Worm (Caenorhabditis elegans): ENCODE measurements around the gene hrg-7.

The hrg-7 gene

ce11 chrV:12784861-12785260 is 43.0 kb downstream of the hrg-7 start, which contains the start of gene sre-20:
TSS of gene sre-20 (minus strand) at chrV:12784961.
- TF ChIP-seq hmbx-1 (tag; optimal IDR thresholded peaks at IDR 0.05) (no peak), tbx-11 (GFP tag; IDR thresholded peaks at IDR 0.05) (no peak), B0310.2 (tag; optimal IDR thresholded peaks at IDR 0.05) (no peak), F13C5.2 (tag; optimal IDR thresholded peaks at IDR 0.05) (no peak), hnd-1 (tag; optimal IDR thresholded peaks at IDR 0.05) (no peak), aly-1 (tag; optimal IDR thresholded peaks at IDR 0.05) (no peak), scrt-1 (GFP tag; IDR thresholded peaks at IDR 0.05) (no peak), pes-1 (GFP tag; IDR thresholded peaks at IDR 0.05) (no peak), flt-1 (GFP tag; IDR thresholded peaks at IDR 0.05) (no peak), ama-1 (optimal IDR thresholded peaks at IDR 0.05) (no peak), hmg-4 (GFP tag; optimal IDR thresholded peaks at IDR 0.05) (no peak), tra-4 (tag; optimal IDR thresholded peaks at IDR 0.05) (no peak), ets-7 (tag; optimal IDR thresholded peaks at IDR 0.05) (no peak), ceh-36 (tag; optimal IDR thresholded peaks at IDR 0.05) (no peak), sea-1 (GFP tag; conservative IDR thresholded peaks at IDR 0.05) (no peak), ceh-13 (GFP tag; optimal IDR thresholded peaks at IDR 0.05) (no peak)

ce11 chrV:12786340-12786739 is 44.5 kb downstream of the hrg-7 start:
- TF ChIP-seq F13C5.2 (tag; optimal IDR thresholded peaks at IDR 0.05) (no peak), tra-4 (tag; optimal IDR thresholded peaks at IDR 0.05) (no peak), ceh-36 (tag; optimal IDR thresholded peaks at IDR 0.05) (no peak), sea-1 (GFP tag; conservative IDR thresholded peaks at IDR 0.05) (no peak), hmbx-1 (tag; optimal IDR thresholded peaks at IDR 0.05) (no peak), pes-1 (GFP tag; IDR thresholded peaks at IDR 0.05) (no peak), scrt-1 (GFP tag; IDR thresholded peaks at IDR 0.05) (no peak), ama-1 (optimal IDR thresholded peaks at IDR 0.05) (no peak), hnd-1 (tag; optimal IDR thresholded peaks at IDR 0.05) (no peak), ets-7 (tag; optimal IDR thresholded peaks at IDR 0.05) (no peak), hmg-4 (GFP tag; optimal IDR thresholded peaks at IDR 0.05) (no peak), tbx-11 (GFP tag; IDR thresholded peaks at IDR 0.05) (no peak), aly-1 (tag; optimal IDR thresholded peaks at IDR 0.05) (no peak), B0310.2 (tag; optimal IDR thresholded peaks at IDR 0.05) (no peak), ceh-13 (GFP tag; optimal IDR thresholded peaks at IDR 0.05) (no peak)

- TF ChIP-seq hmbx-1 (tag; optimal IDR thresholded peaks at IDR 0.05) (no peak), aly-1 (tag; optimal IDR thresholded peaks at IDR 0.05) (no peak), pes-1 (GFP tag; IDR thresholded peaks at IDR 0.05) (no peak), tra-4 (tag; optimal IDR thresholded peaks at IDR 0.05) (no peak), ets-7 (tag; optimal IDR thresholded peaks at IDR 0.05) (no peak), hnd-1 (tag; optimal IDR thresholded peaks at IDR 0.05) (no peak), hmg-4 (GFP tag; optimal IDR thresholded peaks at IDR 0.05) (no peak), tbx-37 (GFP tag; conservative IDR thresholded peaks at IDR 0.05) (no peak), sea-1 (GFP tag; conservative IDR thresholded peaks at IDR 0.05) (no peak), flt-1 (GFP tag; IDR thresholded peaks at IDR 0.05) (no peak), ama-1 (optimal IDR thresholded peaks at IDR 0.05) (no peak)
These were observed 45.2 kb downstream of the hrg-7 start, which contains the start of gene fkb-4 for ce11 chrV:12787026-12787425. TSS of gene fkb-4 (minus strand) at chrV:12787126.

DNA sequence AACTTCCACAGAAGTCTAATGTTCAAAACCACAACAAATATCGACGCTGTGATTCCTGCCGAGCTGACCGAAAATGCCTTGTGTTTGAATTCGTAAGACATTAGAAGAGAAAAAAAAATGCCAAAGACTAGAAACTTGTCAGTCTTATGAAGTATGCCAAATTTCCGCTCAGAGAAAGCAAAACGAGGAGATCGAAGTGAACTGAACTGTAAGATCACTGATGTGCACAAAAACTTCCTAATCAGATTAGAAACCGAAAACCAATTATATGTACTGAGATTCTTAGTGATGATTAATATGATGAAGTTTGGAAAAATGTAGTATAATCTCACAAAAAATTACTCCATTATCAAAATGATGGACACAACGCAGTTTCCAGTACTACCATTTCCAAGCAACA is 46.6 kb downstream of the hrg-7 start, which contains the start of gene srbc-44:
Gene srbc-44 (minus strand): TSS at position 101 of the 400 bp plus-strand sequence.
- TF ChIP-seq tra-4 (tag; optimal IDR thresholded peaks at IDR 0.05) (no peak), ets-7 (tag; optimal IDR thresholded peaks at IDR 0.05) (no peak), aly-1 (tag; optimal IDR thresholded peaks at IDR 0.05) (no peak), flt-1 (GFP tag; IDR thresholded peaks at IDR 0.05) (no peak), ceh-36 (tag; optimal IDR thresholded peaks at IDR 0.05) (no peak), scrt-1 (GFP tag; IDR thresholded peaks at IDR 0.05) (no peak), F13C5.2 (tag; optimal IDR thresholded peaks at IDR 0.05) (no peak)

DNA sequence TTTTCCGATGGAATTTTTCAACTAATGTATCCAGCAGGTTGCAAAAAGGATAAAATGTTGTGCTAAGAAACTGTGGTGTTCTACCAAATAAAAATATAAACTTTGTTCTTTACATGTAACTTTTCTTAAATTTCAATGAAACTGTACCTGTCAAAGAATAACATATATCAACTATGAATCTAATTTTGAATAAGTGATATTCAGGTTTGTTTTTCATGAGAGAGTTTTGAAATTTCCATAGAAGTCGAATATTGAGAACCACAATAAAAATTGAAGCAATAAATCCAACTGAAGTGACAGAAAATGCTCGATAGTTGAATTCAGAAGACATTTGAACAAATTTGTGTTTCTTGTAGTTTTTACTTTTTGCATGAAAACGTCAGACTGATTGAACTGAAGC is 48.3 kb downstream of the hrg-7 start, which contains the start of gene srbc-43:
Gene srbc-43 (minus strand): TSS at position 331 of the 400 bp plus-strand sequence.
- TF ChIP-seq pes-1 (GFP tag; IDR thresholded peaks at IDR 0.05) (no peak), scrt-1 (GFP tag; IDR thresholded peaks at IDR 0.05) (no peak), F13C5.2 (tag; optimal IDR thresholded peaks at IDR 0.05) (no peak), hnd-1 (tag; optimal IDR thresholded peaks at IDR 0.05) (no peak), tbx-37 (GFP tag; conservative IDR thresholded peaks at IDR 0.05) (no peak), tra-4 (tag; optimal IDR thresholded peaks at IDR 0.05) (no peak), ceh-13 (GFP tag; optimal IDR thresholded peaks at IDR 0.05) (no peak), B0310.2 (tag; optimal IDR thresholded peaks at IDR 0.05) (no peak), ceh-36 (tag; optimal IDR thresholded peaks at IDR 0.05) (no peak)

DNA sequence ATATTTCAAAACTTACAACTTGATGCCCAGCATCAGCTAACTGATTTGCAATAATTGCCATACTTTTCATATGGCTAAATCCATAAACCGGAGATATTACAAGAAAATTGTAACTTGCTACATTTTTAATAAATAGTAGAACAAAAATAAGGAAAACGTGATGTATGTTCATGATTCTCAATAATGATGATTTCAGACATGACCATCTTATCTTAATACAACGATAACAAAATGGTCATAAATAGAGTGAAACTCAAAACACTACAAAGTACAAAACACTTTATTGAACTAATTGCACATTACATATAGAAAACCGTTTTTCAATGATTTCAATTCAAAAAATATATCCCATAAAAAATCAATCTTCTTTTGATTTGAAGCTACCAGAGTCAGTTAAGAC is 50.9 kb downstream of the hrg-7 start, which contains the start of gene ugt-5:
Gene ugt-5 (minus strand): TSS at position 214 of the 400 bp plus-strand sequence.
- TF ChIP-seq ets-7 (tag; optimal IDR thresholded peaks at IDR 0.05): no peak
